Worm (Caenorhabditis elegans): Measurements from ENCODE around the gene itm-2.

The itm-2 gene

ce11 chrX:5407271-5407670 is 37.7 kb upstream of the itm-2 start (continued):
- TF ChIP-seq nhr-90 (tag; optimal IDR thresholded peaks at IDR 0.05; ENCODE audit: poor library complexity) (no peak), snpc-4 (tag; optimal IDR thresholded peaks at IDR 0.05) (no peak), fkh-8 (tag; optimal IDR thresholded peaks at IDR 0.05) (no peak), xbp-1 (tag; optimal IDR thresholded peaks at IDR 0.05) (no peak), C16A3.4 (tag; optimal IDR thresholded peaks at IDR 0.05) (peak; percentile 13)

- no peak for TF ChIP-seq Y116A8C.19 (tag; optimal IDR thresholded peaks at IDR 0.05; ENCODE audit: borderline replicate concordance)
- no peak for TF ChIP-seq lir-3 (tag; optimal IDR thresholded peaks at IDR 0.05; ENCODE audit: poor library complexity)
Measured at ce11 chrX:5413510-5413909, 31.5 kb upstream of the itm-2 start, which contains the start of gene pks-1. Gene pks-1 (plus strand): TSS chrX:5413810.

ce11 chrX:5414250-5414649 is 30.7 kb upstream of the itm-2 start, which contains the start of gene C41A3.2:
Gene C41A3.2 (minus strand): TSS chrX:5414350.
- TF ChIP-seq unc-30 (tag; optimal IDR thresholded peaks at IDR 0.05) (no peak), mef-2 (tag; optimal IDR thresholded peaks at IDR 0.05) (no peak), F16B12.6 (tag; optimal IDR thresholded peaks at IDR 0.05) (no peak), dsc-1 (tag; optimal IDR thresholded peaks at IDR 0.05) (no peak), fkh-8 (tag; optimal IDR thresholded peaks at IDR 0.05) (no peak), nhr-76 (tag; optimal IDR thresholded peaks at IDR 0.05) (no peak)

ce11 chrX:5429335-5429734 is 15.6 kb upstream of the itm-2 start:
- peak; percentile 93 for TF ChIP-seq mab-9 (GFP tag; IDR thresholded peaks at IDR 0.05)
- peak; percentile 97 for TF ChIP-seq sox-4 (tag; optimal IDR thresholded peaks at IDR 0.05)
- peak; percentile 98 for TF ChIP-seq ceh-8 (GFP tag; optimal IDR thresholded peaks at IDR 0.05)
- peak; percentile 99 for TF ChIP-seq C16A3.4 (tag; optimal IDR thresholded peaks at IDR 0.05)
- no peak for TF ChIP-seq ceh-90 (tag; optimal IDR thresholded peaks at IDR 0.05)
- peak; percentile 93 for TF ChIP-seq nhr-76 (tag; optimal IDR thresholded peaks at IDR 0.05)
- no peak for TF ChIP-seq unc-30 (tag; optimal IDR thresholded peaks at IDR 0.05)
- TF ChIP-seq Y116A8C.19 (tag; optimal IDR thresholded peaks at IDR 0.05; ENCODE audit: borderline replicate concordance): no peak
- peak; percentile 99 for TF ChIP-seq jun-1 (tag; optimal IDR thresholded peaks at IDR 0.05)
- peak; percentile 87 for TF ChIP-seq unc-98 (GFP tag; IDR thresholded peaks at IDR 0.05)
- no peak for TF ChIP-seq nhr-84 (tag; optimal IDR thresholded peaks at IDR 0.05)
- TF ChIP-seq lin-39 (tag; optimal IDR thresholded peaks at IDR 0.05): peak; percentile 95
- TF ChIP-seq nhr-85 (tag): peak; percentile 98
- peak; percentile 91 for TF ChIP-seq sup-37 (GFP tag; optimal IDR thresholded peaks at IDR 0.05)
- TF ChIP-seq hlh-4 (tag; optimal IDR thresholded peaks at IDR 0.05): peak; percentile 27
- TF ChIP-seq nhr-90 (tag; optimal IDR thresholded peaks at IDR 0.05; ENCODE audit: poor library complexity): peak; percentile 99
- TF ChIP-seq unc-130 (tag; optimal IDR thresholded peaks at IDR 0.05): peak; percentile 83
- peak; percentile 81 to 88 for TF ChIP-seq efl-1 (optimal IDR thresholded peaks at IDR 0.05)
- TF ChIP-seq efl-1 (GFP tag; optimal IDR thresholded peaks at IDR 0.05 in 1 of 2): peak in 1 of 2 experiments; percentile 98
- TF ChIP-seq grh-1 (GFP tag; IDR thresholded peaks at IDR 0.05): peak; percentile 95
- peak; percentile 100 for TF ChIP-seq dsc-1 (tag; optimal IDR thresholded peaks at IDR 0.05)
- TF ChIP-seq tlp-1 (tag; optimal IDR thresholded peaks at IDR 0.05): no peak
- TF ChIP-seq sptf-1 (tag; optimal IDR thresholded peaks at IDR 0.05): no peak
- TF ChIP-seq unc-86 (tag; optimal IDR thresholded peaks at IDR 0.05): peak; percentile 93
- peak; percentile 91 for TF ChIP-seq pqm-1 (tag; optimal IDR thresholded peaks at IDR 0.05)
- TF ChIP-seq mep-1 (tag; optimal IDR thresholded peaks at IDR 0.05): peak; percentile 99
- no peak for TF ChIP-seq pag-3 (tag; optimal IDR thresholded peaks at IDR 0.05; ENCODE audit: borderline replicate concordance, insufficient read depth)
- peak; percentile 66 to 76 for TF ChIP-seq egl-27 (tag; optimal IDR thresholded peaks at IDR 0.05)
- TF ChIP-seq alr-1 (tag; optimal IDR thresholded peaks at IDR 0.05; ENCODE audit: borderline replicate concordance): no peak
- TF ChIP-seq fos-1 (tag; optimal IDR thresholded peaks at IDR 0.05): peak; percentile 96
- TF ChIP-seq nhr-11 (tag; optimal IDR thresholded peaks at IDR 0.05): peak; percentile 95
- TF ChIP-seq ces-1 (GFP tag; optimal IDR thresholded peaks at IDR 0.05): peak; percentile 48
- TF ChIP-seq swsn-7 (tag; optimal IDR thresholded peaks at IDR 0.05): peak; percentile 97
- peak; percentile 90 for TF ChIP-seq lsy-2 (tag; optimal IDR thresholded peaks at IDR 0.05)
- no peak for TF ChIP-seq ama-1 (optimal IDR thresholded peaks at IDR 0.05)
- TF ChIP-seq fkh-10 (GFP tag; optimal IDR thresholded peaks at IDR 0.05): peak; percentile 98
- peak; percentile 89 for TF ChIP-seq efl-3 (GFP tag; optimal IDR thresholded peaks at IDR 0.05)
- peak; percentile 97 for TF ChIP-seq nhr-71 (tag; optimal IDR thresholded peaks at IDR 0.05)
- peak; percentile 89 for TF ChIP-seq pax-3 (tag; optimal IDR thresholded peaks at IDR 0.05)
- peak; percentile 99 for TF ChIP-seq hpl-2 (GFP tag; optimal IDR thresholded peaks at IDR 0.05)
- peak; percentile 99 for TF ChIP-seq snu-23 (GFP tag; optimal IDR thresholded peaks at IDR 0.05)
